Fruit fly (Drosophila melanogaster) Kc167 (cell line): Measurements from ENCODE around the gene Spp.

ENCODE experiments used
- h ChIP-seq: fragments of >200 bp; optimal IDR thresholded peaks from 3 replicates; lab custom pipeline; 2018; ENCODE audit warnings: missing external identifiers
- psq ChIP-seq: fragments of >200 bp; optimal IDR thresholded peaks from 2 replicates; lab custom pipeline; 2017; ENCODE audit warnings: missing external identifiers

DNA sequence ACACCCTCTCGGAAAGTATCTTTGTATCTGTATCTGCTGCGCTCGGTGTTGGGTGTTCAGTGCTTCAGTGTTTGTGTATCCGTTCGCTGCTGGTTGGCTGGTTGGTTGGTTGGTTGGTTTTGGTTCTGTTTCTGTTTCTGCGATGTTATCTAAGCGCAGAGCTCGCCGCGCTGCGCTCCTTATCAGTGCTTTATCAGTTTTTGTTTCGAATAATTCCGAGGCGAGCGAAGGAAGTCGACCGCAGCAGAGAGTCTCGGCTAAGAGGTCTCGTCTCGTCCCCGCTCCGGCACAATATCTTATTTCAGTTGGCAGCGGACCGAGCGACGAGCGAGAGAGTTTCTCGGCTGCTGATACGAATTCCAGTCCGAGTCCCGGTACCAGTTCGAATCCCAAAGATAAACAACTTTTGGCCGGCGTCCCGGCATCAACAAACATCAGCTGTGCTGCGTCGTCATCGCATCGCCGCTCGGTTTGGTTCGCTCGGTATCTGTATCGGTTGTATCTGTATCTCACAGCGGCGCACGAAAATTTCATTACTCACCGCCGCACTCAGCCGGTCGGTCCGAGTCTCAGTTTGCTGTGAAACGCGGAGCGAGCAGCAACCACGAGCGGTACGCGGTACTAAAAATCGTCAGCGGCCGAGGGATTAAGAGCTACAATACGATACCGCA is 21.2 kb downstream of the Spp start:
- TF ChIP-seq h (no peak), psq (no peak)
